Fruit fly (Drosophila melanogaster) whole organism, prepupa: Measurements from ENCODE around the gene Elp3.

Source experiments
- CG1621 ChIP-seq: fragments of 200-800 bp; sonication (Bioruptor generic); optimal IDR thresholded peaks from 3 replicates; lab custom pipeline; 2018; ENCODE audit warnings: missing biosample characterization, mild to moderate bottlenecking, missing genetic modification characterization
- CG3919 ChIP-seq: fragments of 200-800 bp; sonication (Bioruptor generic); optimal IDR thresholded peaks from 3 replicates; lab custom pipeline; 2016; ENCODE audit warnings: missing biosample characterization, missing genetic modification characterization
- Sox14 ChIP-seq: fragments of 200-800 bp; sonication (Bioruptor generic); optimal IDR thresholded peaks from 3 replicates; lab custom pipeline; 2016; ENCODE audit warnings: missing biosample characterization, missing genetic modification characterization
- vri ChIP-seq: fragments of 200-800 bp; sonication (Bioruptor generic); optimal IDR thresholded peaks from 3 replicates; lab custom pipeline; 2016; ENCODE audit warnings: missing biosample characterization, mild to moderate bottlenecking, missing genetic modification characterization

DNA sequence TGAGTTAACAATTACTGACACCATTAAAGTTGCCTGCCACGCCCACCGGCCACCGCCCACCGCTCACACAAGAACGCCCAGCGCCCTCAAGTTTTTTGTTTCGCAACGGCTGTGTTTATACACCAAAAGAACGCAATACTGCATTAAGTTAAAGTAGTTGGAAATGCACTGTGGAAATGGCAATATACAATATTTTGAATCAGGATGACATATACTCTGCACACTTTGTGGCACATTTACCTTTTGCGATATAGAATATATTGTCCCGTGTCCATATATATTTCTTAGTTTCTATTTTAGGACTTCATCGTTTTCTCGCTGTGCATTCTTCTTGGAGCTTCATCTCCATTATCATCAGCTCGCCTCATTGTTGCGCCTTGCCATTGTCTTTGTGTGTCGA is 28.4 kb upstream of the Elp3 start:
- TF ChIP-seq Sox14 (GFP tag; lab: Kevin White, UChicago) (peak; percentile 43), CG3919 (GFP tag; lab: Kevin White, UChicago) (peak; percentile 53), CG1621 (tag; lab: Kevin White, UChicago) (peak; percentile 32), vri (GFP tag; lab: Kevin White, UChicago) (no peak)
